Fruit fly (Drosophila melanogaster): Measurements from ENCODE around the gene Tm1.

dm6 chr3R:15332994-15333393 lies 55.0 kb downstream of the Tm1 start, which contains the start of the genes Fkbp39 and Cyfip:
- TF ChIP-seq CG8478 (optimal IDR thresholded peaks at IDR 0.05), result no peak
- TF ChIP-seq usp (GFP tag; optimal IDR thresholded peaks at IDR 0.05), result no peak
- no peak for TF ChIP-seq pan (optimal IDR thresholded peaks at IDR 0.05)
- no peak for TF ChIP-seq psq (optimal IDR thresholded peaks at IDR 0.05)
